Fruit fly (Drosophila melanogaster) whole organism, prepupa: ENCODE data around the gene CG14715.

Experiments used
- Blimp-1 ChIP-seq: fragments of 200-800 bp; sonication (Bioruptor generic); optimal IDR thresholded peaks from 3 replicates; lab custom pipeline; 2017; ENCODE audit warnings: missing biosample characterization, missing genetic modification characterization, mild to moderate bottlenecking, moderate library complexity, missing genetic modification reagents
- CG10631 ChIP-seq: fragments of 200-800 bp; sonication (Bioruptor generic); optimal IDR thresholded peaks from 2 replicates; lab custom pipeline; 2016; ENCODE audit warnings: missing biosample characterization, missing genetic modification characterization
- CG10669 ChIP-seq: fragments of 200-800 bp; sonication (Bioruptor generic); optimal IDR thresholded peaks from 3 replicates; lab custom pipeline; 2018; ENCODE audit warnings: missing biosample characterization, mild to moderate bottlenecking, missing genetic modification characterization, moderate library complexity
- CG11294 ChIP-seq: fragments of 200-800 bp; sonication (Bioruptor generic); IDR thresholded peaks from 2 replicates; pipeline ENCODE4 v1.3.6; 2022; ENCODE audit warnings: missing biosample characterization, missing genetic modification characterization
- CG11902 ChIP-seq: fragments of 200-800 bp; sonication (Bioruptor generic); optimal IDR thresholded peaks from 3 replicates; lab custom pipeline; 2016; ENCODE audit warnings: missing biosample characterization, missing genetic modification characterization
- CG15336 ChIP-seq: fragments of 200-800 bp; sonication (Bioruptor generic); IDR thresholded peaks from 2 replicates; pipeline ENCODE4 v1.3.6; 2022; ENCODE audit warnings: missing biosample characterization, missing genetic modification characterization
- CG1621 ChIP-seq: fragments of 200-800 bp; sonication (Bioruptor generic); optimal IDR thresholded peaks from 3 replicates; lab custom pipeline; 2018; ENCODE audit warnings: missing biosample characterization, mild to moderate bottlenecking, missing genetic modification characterization
- CG16779 ChIP-seq: fragments of 200-800 bp; sonication (Bioruptor generic); optimal IDR thresholded peaks from 3 replicates; lab custom pipeline; 2017; ENCODE audit warnings: missing biosample characterization, mild to moderate bottlenecking, missing genetic modification characterization
- CG3032 ChIP-seq: fragments of 200-800 bp; optimal IDR thresholded peaks from 2 replicates; lab custom pipeline; 2019; ENCODE audit warnings: missing biosample characterization, mild to moderate bottlenecking, missing genetic modification characterization, moderate library complexity
- CG31627 ChIP-seq: fragments of 200-800 bp; sonication (Bioruptor generic); optimal IDR thresholded peaks from 3 replicates; lab custom pipeline; 2016; ENCODE audit warnings: missing biosample characterization, missing genetic modification characterization
- CG32006 ChIP-seq: fragments of 200-800 bp; sonication (Bioruptor generic); optimal IDR thresholded peaks from 3 replicates; lab custom pipeline; 2017; ENCODE audit warnings: missing biosample characterization, mild to moderate bottlenecking, missing genetic modification characterization
- CG3919 ChIP-seq: fragments of 200-800 bp; sonication (Bioruptor generic); optimal IDR thresholded peaks from 3 replicates; lab custom pipeline; 2016; ENCODE audit warnings: missing biosample characterization, missing genetic modification characterization
- CG6163 ChIP-seq: fragments of 200-800 bp; sonication (Bioruptor generic); IDR thresholded peaks from 3 replicates; pipeline ENCODE4 v1.3.6; 2022; ENCODE audit warnings: missing biosample characterization, missing genetic modification characterization
- CG6276 ChIP-seq: fragments of 200-800 bp; sonication (Bioruptor generic); optimal IDR thresholded peaks from 2 replicates; lab custom pipeline; 2017; ENCODE audit warnings: missing biosample characterization, mild to moderate bottlenecking, missing genetic modification characterization
- CG6792 ChIP-seq: fragments of 200-800 bp; sonication (Bioruptor generic); optimal IDR thresholded peaks from 3 replicates; lab custom pipeline; 2016; ENCODE audit warnings: missing biosample characterization, missing genetic modification characterization
- CG6808 ChIP-seq: fragments of 200-800 bp; sonication (Bioruptor generic); optimal IDR thresholded peaks from 3 replicates; lab custom pipeline; 2017; ENCODE audit warnings: missing biosample characterization, missing genetic modification characterization, mild to moderate bottlenecking, moderate library complexity, missing genetic modification reagents
- CG6854 ChIP-seq: fragments of 200-800 bp; sonication (Bioruptor generic); optimal IDR thresholded peaks from 2 replicates; lab custom pipeline; 2017; ENCODE audit warnings: missing biosample characterization, mild to moderate bottlenecking, missing genetic modification characterization
- CG7368 ChIP-seq: fragments of 200-800 bp; sonication (Bioruptor generic); optimal IDR thresholded peaks from 3 replicates; lab custom pipeline; 2016; ENCODE audit warnings: missing biosample characterization, missing genetic modification characterization
- CG8119 ChIP-seq: fragments of 200-800 bp; sonication (Bioruptor generic); IDR thresholded peaks from 3 replicates; pipeline ENCODE4 v1.3.6; 2022; ENCODE audit warnings: missing biosample characterization, missing genetic modification characterization
- CG8319 ChIP-seq: fragments of 200-800 bp; sonication (Bioruptor generic); optimal IDR thresholded peaks from 3 replicates; lab custom pipeline; 2016; ENCODE audit warnings: missing biosample characterization, missing genetic modification characterization
- CG8632 ChIP-seq: fragments of 200-800 bp; sonication (Bioruptor generic); optimal IDR thresholded peaks from 3 replicates; lab custom pipeline; 2016; ENCODE audit warnings: missing biosample characterization, missing genetic modification characterization
- CG9139 ChIP-seq: fragments of 200-800 bp; sonication (Bioruptor generic); optimal IDR thresholded peaks from 3 replicates; lab custom pipeline; 2017; ENCODE audit warnings: missing biosample characterization, mild to moderate bottlenecking, missing genetic modification characterization
- Eip78C ChIP-seq: fragments of 200-800 bp; sonication (Bioruptor generic); peaks from one replicate; lab custom pipeline; 2016; ENCODE audit warnings: missing biosample characterization, missing genetic modification characterization
- Eip93F ChIP-seq: fragments of 200-800 bp; sonication (Bioruptor generic); optimal IDR thresholded peaks from 2 replicates; lab custom pipeline; 2016; ENCODE audit warnings: missing biosample characterization, mild to moderate bottlenecking, missing genetic modification characterization
- Ets21C ChIP-seq: fragments of 200-800 bp; sonication (Bioruptor generic); optimal IDR thresholded peaks from 3 replicates; lab custom pipeline; 2016; ENCODE audit warnings: missing biosample characterization, missing genetic modification characterization
- Hr38 ChIP-seq: sonication (Bioruptor generic); optimal IDR thresholded peaks from 2 replicates; lab custom pipeline; 2016; ENCODE audit warnings: missing biosample characterization, missing genetic modification characterization
- Hr39 ChIP-seq: fragments of 200-800 bp; sonication (Bioruptor generic); optimal IDR thresholded peaks from 2 replicates; lab custom pipeline; 2016; ENCODE audit warnings: missing biosample characterization, missing genetic modification characterization
- Met ChIP-seq: fragments of 200-800 bp; sonication (Bioruptor generic); optimal IDR thresholded peaks from 3 replicates; lab custom pipeline; 2016; ENCODE audit warnings: missing biosample characterization, missing genetic modification characterization
- OdsH ChIP-seq: fragments of 200-800 bp; sonication (Bioruptor generic); optimal IDR thresholded peaks from 3 replicates; lab custom pipeline; 2016; ENCODE audit warnings: missing biosample characterization, missing genetic modification characterization
- Smox ChIP-seq: fragments of 200-800 bp; sonication (Bioruptor generic); optimal IDR thresholded peaks from 3 replicates; lab custom pipeline; 2016; ENCODE audit warnings: missing biosample characterization, missing genetic modification characterization
- Sox102F ChIP-seq: fragments of 200-800 bp; sonication (Bioruptor generic); optimal IDR thresholded peaks from 2 replicates; lab custom pipeline; 2016; ENCODE audit warnings: missing biosample characterization, mild to moderate bottlenecking, missing genetic modification characterization
- Sox14 ChIP-seq: fragments of 200-800 bp; sonication (Bioruptor generic); optimal IDR thresholded peaks from 3 replicates; lab custom pipeline; 2016; ENCODE audit warnings: missing biosample characterization, missing genetic modification characterization
- Sox15 ChIP-seq: fragments of 200-800 bp; sonication (Bioruptor generic); optimal IDR thresholded peaks from 3 replicates; lab custom pipeline; 2016; ENCODE audit warnings: missing biosample characterization, missing genetic modification characterization
- achi ChIP-seq: fragments of 200-800 bp; sonication (Bioruptor generic); optimal IDR thresholded peaks from 3 replicates; lab custom pipeline; 2016; ENCODE audit warnings: missing biosample characterization, missing genetic modification characterization
- cyc ChIP-seq: fragments of 200-800 bp; sonication (Bioruptor generic); optimal IDR thresholded peaks from 3 replicates; lab custom pipeline; 2016; ENCODE audit warnings: missing biosample characterization, missing genetic modification characterization
- dsx ChIP-seq: fragments of 200-800 bp; optimal IDR thresholded peaks from 3 replicates; lab custom pipeline; 2019; ENCODE audit warnings: missing biosample characterization, mild to moderate bottlenecking, missing genetic modification characterization, moderate library complexity; ENCODE audit not compliant: poor library complexity, severe bottlenecking
- eg ChIP-seq: fragments of 200-800 bp; sonication (Bioruptor generic); IDR thresholded peaks from 3 replicates; pipeline ENCODE4 v1.3.6; 2022; ENCODE audit warnings: missing biosample characterization, missing genetic modification characterization
- esn ChIP-seq: fragments of 200-800 bp; sonication (Bioruptor generic); optimal IDR thresholded peaks from 2 replicates; lab custom pipeline; 2016; ENCODE audit warnings: missing biosample characterization, mild to moderate bottlenecking, missing genetic modification characterization, moderate library complexity
- fd85E ChIP-seq: fragments of 200-800 bp; sonication (Bioruptor generic); optimal IDR thresholded peaks from 3 replicates; lab custom pipeline; 2016; ENCODE audit warnings: missing biosample characterization, missing genetic modification characterization
- fkh ChIP-seq: fragments of 200-800 bp; sonication (Bioruptor generic); optimal IDR thresholded peaks from 3 replicates; lab custom pipeline; 2017; ENCODE audit warnings: missing biosample characterization, mild to moderate bottlenecking, missing genetic modification characterization, moderate library complexity
- net ChIP-seq: fragments of 200-800 bp; sonication (Bioruptor generic); optimal IDR thresholded peaks from 3 replicates; lab custom pipeline; 2016; ENCODE audit warnings: missing biosample characterization, missing genetic modification characterization
- salr ChIP-seq, 2 experiments: fragments of 200-800 bp; sonication (Bioruptor generic); optimal IDR thresholded peaks; 3 replicates each; lab custom pipeline; 2016 to 2018; ENCODE audit warnings: missing biosample characterization in 2 of 2, missing genetic modification characterization in 2 of 2, mild to moderate bottlenecking in 1 of 2
- spab ChIP-seq: fragments of 200-800 bp; sonication (Bioruptor generic); optimal IDR thresholded peaks from 2 replicates; lab custom pipeline; 2017; ENCODE audit warnings: missing biosample characterization, mild to moderate bottlenecking, missing genetic modification characterization, missing genetic modification reagents
- topi ChIP-seq: fragments of 200-800 bp; sonication (Bioruptor generic); optimal IDR thresholded peaks from 3 replicates; lab custom pipeline; 2016; ENCODE audit warnings: missing biosample characterization, missing genetic modification characterization
- vri ChIP-seq: fragments of 200-800 bp; sonication (Bioruptor generic); optimal IDR thresholded peaks from 3 replicates; lab custom pipeline; 2016; ENCODE audit warnings: missing biosample characterization, mild to moderate bottlenecking, missing genetic modification characterization

CG14715 gene

DNA sequence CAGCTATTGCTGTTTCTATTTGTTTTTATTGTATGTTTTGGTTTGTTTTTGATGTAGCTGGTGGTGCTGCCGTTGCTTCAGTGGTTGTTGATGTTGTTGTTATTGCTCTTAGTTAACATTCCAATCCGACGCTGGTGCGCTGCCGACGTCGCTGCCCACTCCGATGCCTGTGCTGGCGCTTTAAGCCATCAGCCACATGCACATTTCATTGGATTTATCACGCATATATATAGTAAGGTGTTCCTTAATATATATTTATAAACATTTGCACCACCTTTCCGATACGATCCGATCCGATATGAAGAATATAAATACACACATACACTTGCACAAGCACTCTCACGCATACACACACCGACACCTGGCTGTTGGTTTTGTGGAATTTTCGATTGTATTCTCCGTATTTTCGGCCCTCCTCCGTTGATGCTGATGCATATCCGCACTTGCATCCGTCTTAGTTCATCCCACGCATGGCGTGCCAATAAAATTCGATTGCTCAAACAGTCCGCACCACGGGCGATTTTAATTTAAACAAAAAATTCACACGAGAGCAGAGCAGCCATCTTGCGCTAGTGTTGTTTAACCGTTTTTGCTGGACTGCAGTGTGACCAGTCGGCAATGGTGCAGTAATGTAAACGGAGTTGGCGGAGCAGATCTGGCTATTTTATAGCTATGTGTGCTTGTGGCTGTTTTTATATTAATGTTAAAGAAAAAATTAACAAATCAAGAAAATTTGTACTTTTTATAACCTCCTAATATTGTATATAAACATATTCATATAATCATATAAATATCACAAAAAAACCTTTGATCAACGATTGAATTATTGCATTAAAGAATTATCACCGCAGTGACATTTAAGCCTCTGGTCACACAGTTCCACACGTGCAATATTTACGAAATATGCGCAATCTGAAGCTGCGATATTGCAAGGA, 23.6 kb upstream of the CG14715 start, which contains the start of the genes Csk and Elp1 (continued):
- TF ChIP-seq CG11902 (GFP tag; lab: Kevin White, UChicago): peak; percentile 7
- TF ChIP-seq CG15336: no peak
- peak; percentile 43 for TF ChIP-seq CG32006 (GFP tag; lab: Kevin White, UChicago)
- no peak for TF ChIP-seq Blimp-1 (GFP tag; lab: Kevin White, UChicago)
- TF ChIP-seq achi: peak; percentile 57
- peak; percentile 10 for TF ChIP-seq vri (GFP tag; lab: Kevin White, UChicago)
- peak; percentile 29 for TF ChIP-seq Smox (GFP tag; lab: Kevin White, UChicago)
- TF ChIP-seq CG31627: peak; percentile 38
- peak; percentile 58 for TF ChIP-seq OdsH (GFP tag; lab: Kevin White, UChicago)
- peak; percentile 37; the same call in 1 of the 3 replicates for TF ChIP-seq eg
- no peak for TF ChIP-seq CG6854
- TF ChIP-seq CG8119: no peak
- TF ChIP-seq CG1621 (tag; lab: Kevin White, UChicago): no peak
- peak; percentile 41 for TF ChIP-seq Hr39 (GFP tag; lab: Kevin White, UChicago)
- TF ChIP-seq cyc (GFP tag; lab: Kevin White, UChicago): peak; percentile 51
- TF ChIP-seq esn (GFP tag; lab: Kevin White, UChicago): peak; percentile 66
- no peak for TF ChIP-seq Hr38 (GFP tag; lab: Kevin White, UChicago)
- TF ChIP-seq Ets21C: peak; percentile 13
- peak; percentile 23 for TF ChIP-seq net (GFP tag; lab: Kevin White, UChicago)
- TF ChIP-seq CG8319: peak; percentile 45
- no peak for TF ChIP-seq CG8632 (GFP tag; lab: Kevin White, UChicago)
- TF ChIP-seq CG6792 (GFP tag; lab: Kevin White, UChicago): peak; percentile 12
- no peak for TF ChIP-seq spab (GFP tag; lab: Kevin White, UChicago)
- peak; percentile 60 for TF ChIP-seq Met
- TF ChIP-seq CG6276 (GFP tag; lab: Kevin White, UChicago): no peak
- no peak for TF ChIP-seq CG7368 (GFP tag; lab: Kevin White, UChicago)
- no peak for TF ChIP-seq CG11294

DNA sequence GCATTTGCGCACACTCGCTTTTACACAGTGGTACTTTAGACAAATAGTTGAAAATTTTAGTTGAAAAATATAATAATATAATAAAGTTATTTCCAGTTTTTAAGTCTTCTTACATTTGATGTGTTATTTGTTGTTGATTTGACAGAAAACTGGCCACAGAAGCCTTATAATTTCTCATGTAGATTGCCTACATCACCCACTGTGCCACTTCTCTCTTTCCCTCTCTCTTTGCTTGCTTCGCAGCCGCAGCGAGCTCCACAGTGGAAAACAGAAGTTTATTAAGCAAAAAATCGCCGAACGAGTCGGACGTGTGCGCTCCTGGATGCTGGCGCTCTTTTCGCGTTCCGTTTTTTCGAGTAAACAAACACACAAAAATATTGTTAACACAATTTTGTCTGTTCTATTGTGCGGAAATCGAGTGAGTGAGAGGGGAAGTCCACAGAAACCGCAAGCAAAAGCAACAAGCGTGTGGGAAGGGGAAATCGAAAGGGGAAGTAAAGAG, 18.1 kb upstream of the CG14715 start, which contains the start of gene CG42327:
Gene CG42327 (plus strand): TSS at position 277 of the 502 bp plus-strand sequence.
- TF ChIP-seq CG6854 (peak; percentile 82), vri (GFP tag; lab: Kevin White, UChicago) (peak; percentile 93), CG8119 (peak; percentile 99), topi (peak; percentile 93), Eip78C (GFP tag; lab: Kevin White, UChicago) (peak; percentile 99), CG6808 (GFP tag; lab: Kevin White, UChicago) (peak; percentile 83), CG3032 (peak; percentile 88), spab (GFP tag; lab: Kevin White, UChicago) (peak; percentile 90), Eip93F (GFP tag; lab: Kevin White, UChicago) (peak; percentile 91), Met (peak; percentile 94), CG6792 (GFP tag; lab: Kevin White, UChicago) (peak; percentile 95), Sox102F (GFP tag; lab: Kevin White, UChicago) (peak; percentile 96), Ets21C (peak; percentile 87), CG3919 (GFP tag; lab: Kevin White, UChicago) (peak; percentile 97), net (GFP tag; lab: Kevin White, UChicago) (peak; percentile 98), CG1621 (tag; lab: Kevin White, UChicago) (peak; percentile 86), CG7368 (GFP tag; lab: Kevin White, UChicago) (peak; percentile 95), esn (GFP tag; lab: Kevin White, UChicago) (peak; percentile 96), cyc (GFP tag; lab: Kevin White, UChicago) (peak; percentile 90), CG9139 (GFP tag; lab: Kevin White, UChicago) (peak; percentile 78), dsx (GFP tag; lab: Kevin White, UChicago) (peak; percentile 87), salr (GFP tag; optimal IDR thresholded peaks at IDR 0.05; lab: Kevin White, UChicago) (peak; percentile 85 to 95), Smox (GFP tag; lab: Kevin White, UChicago) (peak; percentile 93), Sox14 (GFP tag; lab: Kevin White, UChicago) (peak; percentile 94), achi (peak; percentile 97), CG15336 (peak; percentile 99), Sox15 (GFP tag; lab: Kevin White, UChicago) (peak; percentile 80), CG8632 (GFP tag; lab: Kevin White, UChicago) (peak; percentile 93), CG6163 (GFP tag; lab: Robert Waterston, UW) (peak; percentile 99), fd85E (GFP tag; lab: Kevin White, UChicago) (peak; percentile 80), CG10669 (peak; percentile 93), CG16779 (tag; lab: Kevin White, UChicago) (peak; percentile 92), CG11902 (GFP tag; lab: Kevin White, UChicago) (peak; percentile 81), fkh (GFP tag; lab: Kevin White, UChicago) (peak; percentile 86), CG10631 (peak; percentile 97)
